Worm (Caenorhabditis elegans): Measurements from ENCODE around the gene trxr-1.

Gene trxr-1

ce11 chrIV:7052135-7052534 is 40.4 kb downstream of the trxr-1 start:
- TF ChIP-seq ama-1 (optimal IDR thresholded peaks at IDR 0.05), result peak; percentile 76
- no peak for TF ChIP-seq jun-1 (tag; optimal IDR thresholded peaks at IDR 0.05)
- no peak for TF ChIP-seq nhr-77 (tag; optimal IDR thresholded peaks at IDR 0.05)
- TF ChIP-seq elt-1 (tag; optimal IDR thresholded peaks at IDR 0.05), result no peak

ce11 chrIV:7057677-7058076 is 45.9 kb downstream of the trxr-1 start, which contains the start of gene srx-50:
Gene srx-50 (plus strand): TSS chrIV:7057977.
- no peak for TF ChIP-seq nhr-67 (tag; optimal IDR thresholded peaks at IDR 0.05)
- no peak for TF ChIP-seq elt-1 (tag; optimal IDR thresholded peaks at IDR 0.05)
- peak; percentile 18 for TF ChIP-seq fkh-10 (GFP tag; optimal IDR thresholded peaks at IDR 0.05)

ce11 chrIV:7062697-7063096 is 50.9 kb downstream of the trxr-1 start:
- TF ChIP-seq R02D3.7 (tag; optimal IDR thresholded peaks at IDR 0.05), result no peak
- TF ChIP-seq lin-39 (tag; optimal IDR thresholded peaks at IDR 0.05), result no peak
- TF ChIP-seq tbx-2 (tag; optimal IDR thresholded peaks at IDR 0.05), result no peak
- no peak for TF ChIP-seq daf-12 (tag; optimal IDR thresholded peaks at IDR 0.05)
- no peak for TF ChIP-seq sea-2 (GFP tag; optimal IDR thresholded peaks at IDR 0.05)
- TF ChIP-seq nhr-23 (tag; optimal IDR thresholded peaks at IDR 0.05), result no peak

ce11 chrIV:7065022-7065421 is 53.3 kb downstream of the trxr-1 start, which contains the start of gene Y43B11AL.1:
Gene Y43B11AL.1 (plus strand): TSS chrIV:7065322.
- no peak for TF ChIP-seq nhr-12 (tag; optimal IDR thresholded peaks at IDR 0.05)

Data from whole organism, L3 larva.